Fruit fly (Drosophila melanogaster): ENCODE data around the gene CG14223.

DNA sequence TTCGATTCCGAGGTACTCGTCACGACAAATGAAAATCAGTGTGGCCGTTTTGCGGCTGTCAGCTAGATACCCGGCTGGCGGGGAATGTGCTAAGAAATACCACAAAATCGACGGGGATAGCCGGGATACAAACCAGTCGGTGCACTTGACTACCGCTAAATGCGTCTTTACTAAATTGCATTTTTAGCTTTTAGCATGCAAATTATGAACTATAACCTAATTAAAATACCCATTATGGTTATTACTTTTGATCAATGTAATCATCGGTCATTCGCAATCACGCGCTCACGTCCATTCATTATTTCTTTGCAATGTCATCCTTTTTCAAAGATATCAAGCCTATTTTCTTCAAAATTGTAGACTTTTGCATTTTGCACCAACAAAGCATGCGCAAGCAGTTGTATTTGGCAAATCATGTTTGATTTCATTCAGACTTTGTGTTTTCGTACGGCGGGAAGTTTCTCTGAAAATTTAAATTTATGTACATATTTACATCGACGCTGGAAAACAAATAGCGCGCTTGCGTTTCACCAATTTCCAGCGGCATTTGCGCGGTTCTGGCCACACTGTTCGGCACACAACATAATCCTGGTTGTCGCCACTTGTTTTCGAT lies 25.3 kb downstream of the CG14223 start, which contains the start of gene Rcd-1:
- TF ChIP-seq dl (GFP tag; optimal IDR thresholded peaks at IDR 0.05; ENCODE audit: insufficient read depth in 1 of 2, partially characterized antibody in 2 of 2) (no peak), Hnf4 (GFP tag; optimal IDR thresholded peaks at IDR 0.05) (no peak), Hr83 (GFP tag; optimal IDR thresholded peaks at IDR 0.05; ENCODE audit: poor library complexity, severe bottlenecking) (no peak), lola (GFP tag; optimal IDR thresholded peaks at IDR 0.05) (no peak), sv (GFP tag; optimal IDR thresholded peaks at IDR 0.05) (no peak), sage (GFP tag; optimal IDR thresholded peaks at IDR 0.05) (no peak)

Measured in whole organism, wandering third instar larva.